Fruit fly (Drosophila melanogaster): ENCODE data around the gene CCKLR-17D3.
A peak's percentile ranks its signal among the peaks of the same experiment; 100 is the strongest.

The CCKLR-17D3 gene

dm6 chrX:18780260-18780659 lies 6.4 kb upstream of the CCKLR-17D3 start:
- TF ChIP-seq Ets65A (GFP tag) (peak; percentile 30), Med (GFP tag) (peak; percentile 30), CG10979 (tag; optimal IDR thresholded peaks at IDR 0.05) (peak; percentile 29), CTCF (GFP tag; optimal IDR thresholded peaks at IDR 0.05) (peak; percentile 88), CG7271 (tag; optimal IDR thresholded peaks at IDR 0.05) (no peak), pnt (GFP tag; optimal IDR thresholded peaks at IDR 0.05) (no peak), Dip2 (GFP tag; IDR thresholded peaks at IDR 0.05) (peak; percentile 81), Blimp-1 (GFP tag; optimal IDR thresholded peaks at IDR 0.05) (peak; percentile 88), Camta (GFP tag; optimal IDR thresholded peaks at IDR 0.05) (no peak)

- TF ChIP-seq CG2199 (GFP tag; IDR thresholded peaks at IDR 0.05) (peak; percentile 57; the same call in 1 of the 3 replicates), dpn (GFP tag; optimal IDR thresholded peaks at IDR 0.05) (no peak), CG4707 (GFP tag; optimal IDR thresholded peaks at IDR 0.05) (no peak)
These were observed 5.8 kb upstream of the CCKLR-17D3 start for dm6 chrX:18779662-18780061.

- TF ChIP-seq lbe (GFP tag; optimal IDR thresholded peaks at IDR 0.05) (peak; percentile 56), CG6689 (GFP tag; IDR thresholded peaks at IDR 0.05) (no peak), corto (GFP tag; optimal IDR thresholded peaks at IDR 0.05) (peak; percentile 60), nom (GFP tag; optimal IDR thresholded peaks at IDR 0.05) (peak; percentile 44), crol (GFP tag; IDR thresholded peaks at IDR 0.05) (peak; percentile 41)
These were observed 3.4 kb upstream of the CCKLR-17D3 start for dm6 chrX:18776976-18777925.

- peak; percentile 52 for TF ChIP-seq Blimp-1 (GFP tag; optimal IDR thresholded peaks at IDR 0.05)
- TF ChIP-seq CG3847 (GFP tag; IDR thresholded peaks at IDR 0.05) = no peak
- TF ChIP-seq eve (GFP tag; optimal IDR thresholded peaks at IDR 0.05) = no peak
- peak; percentile 74 for TF ChIP-seq CG11504 (tag; optimal IDR thresholded peaks at IDR 0.05)
- no peak for TF ChIP-seq Side (GFP tag; optimal IDR thresholded peaks at IDR 0.05)
- TF ChIP-seq CG7745 (tag; optimal IDR thresholded peaks at IDR 0.05) = no peak
- TF ChIP-seq tio (GFP tag; optimal IDR thresholded peaks at IDR 0.05) = peak; percentile 66
- no peak for TF ChIP-seq eyg (GFP tag; optimal IDR thresholded peaks at IDR 0.05)
- TF ChIP-seq CG11696 (GFP tag; IDR thresholded peaks at IDR 0.05) = no peak
- no peak for TF ChIP-seq sug (tag; optimal IDR thresholded peaks at IDR 0.05)
- TF ChIP-seq chn (GFP tag; optimal IDR thresholded peaks at IDR 0.05) = peak; percentile 47
- peak; percentile 38 for TF ChIP-seq NfI (GFP tag; optimal IDR thresholded peaks at IDR 0.05)
- TF ChIP-seq HmgD (GFP tag; optimal IDR thresholded peaks at IDR 0.05) = no peak
- peak; percentile 37 for TF ChIP-seq salm (tag; optimal IDR thresholded peaks at IDR 0.05)
- no peak for TF ChIP-seq Antp (GFP tag; optimal IDR thresholded peaks at IDR 0.05)
- TF ChIP-seq CG6272 (GFP tag; IDR thresholded peaks at IDR 0.05) = no peak
- TF ChIP-seq CG10274 (GFP tag; optimal IDR thresholded peaks at IDR 0.05) = no peak
- TF ChIP-seq CG8388 (GFP tag; optimal IDR thresholded peaks at IDR 0.05) = peak; percentile 87
- TF ChIP-seq emc (GFP tag; optimal IDR thresholded peaks at IDR 0.05) = no peak
- no peak for TF ChIP-seq CG7372 (GFP tag; IDR thresholded peaks at IDR 0.05)
- peak; percentile 61 for TF ChIP-seq CG3407 (GFP tag; optimal IDR thresholded peaks at IDR 0.05)
- TF ChIP-seq ftz-f1 (GFP tag; optimal IDR thresholded peaks at IDR 0.05) = no peak
- no peak for TF ChIP-seq CG2199 (GFP tag; IDR thresholded peaks at IDR 0.05)
- peak; percentile 56 for TF ChIP-seq Hr3 (GFP tag; optimal IDR thresholded peaks at IDR 0.05)
- no peak for TF ChIP-seq sim (GFP tag; IDR thresholded peaks at IDR 0.05)
- TF ChIP-seq CG1792 (GFP tag; optimal IDR thresholded peaks at IDR 0.05) = no peak
- TF ChIP-seq CG30403 (GFP tag; optimal IDR thresholded peaks at IDR 0.05) = peak; percentile 74
- peak; percentile 68 for TF ChIP-seq CG16815 (GFP tag; optimal IDR thresholded peaks at IDR 0.05)
- TF ChIP-seq CG42726 (GFP tag; IDR thresholded peaks at IDR 0.05; ENCODE audit: partially characterized antibody) = no peak
These were observed 2.2 kb upstream of the CCKLR-17D3 start for dm6 chrX:18775839-18776538.

Data from whole organism, embryonic.